Fruit fly (Drosophila melanogaster): ENCODE measurements around the gene Ets21C.

Gene Ets21C

dm6 chr2L:540572-541210 lies 12.0 kb downstream of the Ets21C start (continued):
- peak; percentile 23 for TF ChIP-seq CG6765 (GFP tag; optimal IDR thresholded peaks at IDR 0.05)
- peak in 1 of 2 experiments; percentile 43 for TF ChIP-seq insv (GFP tag; optimal IDR thresholded peaks at IDR 0.05)
- TF ChIP-seq CG11398 (GFP tag; optimal IDR thresholded peaks at IDR 0.05): peak; percentile 36
- no peak for TF ChIP-seq fu2 (GFP tag; optimal IDR thresholded peaks at IDR 0.05)
- no peak for TF ChIP-seq Hr3 (GFP tag; optimal IDR thresholded peaks at IDR 0.05)
- TF ChIP-seq D (optimal IDR thresholded peaks at IDR 0.05): peak; percentile 70
- TF ChIP-seq D (GFP tag; optimal IDR thresholded peaks at IDR 0.05): no peak
- no peak for TF ChIP-seq Ada2b (GFP tag; IDR thresholded peaks at IDR 0.05)
- TF ChIP-seq ttk (GFP tag; IDR thresholded peaks at IDR 0.05): no peak
- TF ChIP-seq CG15011 (GFP tag; optimal IDR thresholded peaks at IDR 0.05): no peak
- no peak for TF ChIP-seq CG3995 (GFP tag; optimal IDR thresholded peaks at IDR 0.05)
- TF ChIP-seq grn (GFP tag; optimal IDR thresholded peaks at IDR 0.05): peak; percentile 52
- TF ChIP-seq CG42726 (GFP tag; IDR thresholded peaks at IDR 0.05; ENCODE audit: partially characterized antibody): peak; percentile 28
- TF ChIP-seq gcm2 (GFP tag; optimal IDR thresholded peaks at IDR 0.05): no peak
- TF ChIP-seq Drgx (GFP tag; IDR thresholded peaks at IDR 0.05): no peak
- no peak for TF ChIP-seq CG1602 (GFP tag; optimal IDR thresholded peaks at IDR 0.05)
- TF ChIP-seq E2f2 (GFP tag; IDR thresholded peaks at IDR 0.05): peak; percentile 74
- peak; percentile 77; the same call in 3 of the 4 replicates for TF ChIP-seq Dll (GFP tag; IDR thresholded peaks at IDR 0.05; ENCODE audit: partially characterized antibody)
- no peak for TF ChIP-seq tin (GFP tag; optimal IDR thresholded peaks at IDR 0.05)
- no peak for TF ChIP-seq CHES-1-like (GFP tag; optimal IDR thresholded peaks at IDR 0.05)
- TF ChIP-seq Bteb2 (GFP tag; optimal IDR thresholded peaks at IDR 0.05): no peak
- TF ChIP-seq Dip3 (GFP tag; optimal IDR thresholded peaks at IDR 0.05): no peak
- TF ChIP-seq knrl (GFP tag; IDR thresholded peaks at IDR 0.05; ENCODE audit: partially characterized antibody): peak; percentile 55; the same call in 2 of the 3 replicates
- TF ChIP-seq CG10431 (GFP tag; optimal IDR thresholded peaks at IDR 0.05): peak; percentile 42
- no peak for TF ChIP-seq CG30403 (GFP tag; optimal IDR thresholded peaks at IDR 0.05)
- TF ChIP-seq ase (GFP tag; IDR thresholded peaks at IDR 0.05): 0 out of 3 replicates have a peak, but pooled peaks have one; percentile 36
- TF ChIP-seq sens (GFP tag): peak; percentile 85
- no peak for TF ChIP-seq lbe (GFP tag; optimal IDR thresholded peaks at IDR 0.05)
- no peak for TF ChIP-seq CG7357 (GFP tag; IDR thresholded peaks at IDR 0.05)
- no peak for TF ChIP-seq pnt (GFP tag; optimal IDR thresholded peaks at IDR 0.05)
- TF ChIP-seq unc-4 (GFP tag; IDR thresholded peaks at IDR 0.05; ENCODE audit: partially characterized antibody): peak; percentile 69
- no peak for TF ChIP-seq Nf-YA (GFP tag; IDR thresholded peaks at IDR 0.05)
- TF ChIP-seq tgo (GFP tag; IDR thresholded peaks at IDR 0.05): no peak
- no peak for TF ChIP-seq CG10274 (GFP tag; optimal IDR thresholded peaks at IDR 0.05)
- no peak for TF ChIP-seq CG6683 (GFP tag; optimal IDR thresholded peaks at IDR 0.05)
- TF ChIP-seq rib (GFP tag; IDR thresholded peaks at IDR 0.05): no peak
- no peak for TF ChIP-seq Lpt (GFP tag; optimal IDR thresholded peaks at IDR 0.05)
- TF ChIP-seq Jarid2 (GFP tag; optimal IDR thresholded peaks at IDR 0.05): no peak
- peak in 1 of 2 experiments; percentile 2 for TF ChIP-seq dpn (GFP tag; optimal IDR thresholded peaks at IDR 0.05)
- no peak for TF ChIP-seq scrt (GFP tag; optimal IDR thresholded peaks at IDR 0.05)
- TF ChIP-seq CG6791 (GFP tag; IDR thresholded peaks at IDR 0.05; ENCODE audit: partially characterized antibody): peak; percentile 71
- peak; percentile 46 for TF ChIP-seq CG12299 (tag; optimal IDR thresholded peaks at IDR 0.05)
- TF ChIP-seq CG6254 (GFP tag; optimal IDR thresholded peaks at IDR 0.05): peak; percentile 1
- TF ChIP-seq Blimp-1 (GFP tag; optimal IDR thresholded peaks at IDR 0.05): no peak
- TF ChIP-seq wek (GFP tag; optimal IDR thresholded peaks at IDR 0.05): peak; percentile 68
- no peak for TF ChIP-seq pita (GFP tag; optimal IDR thresholded peaks at IDR 0.05)
- peak; percentile 80 for TF ChIP-seq gfzf (GFP tag; optimal IDR thresholded peaks at IDR 0.05)
- TF ChIP-seq CG17361 (GFP tag; IDR thresholded peaks at IDR 0.05): peak; percentile 47; the same call in 2 of the 3 replicates
- no peak for TF ChIP-seq Elba2 (GFP tag; optimal IDR thresholded peaks at IDR 0.05)
- no peak for TF ChIP-seq CG31441 (GFP tag; IDR thresholded peaks at IDR 0.05)

All from whole organism, embryonic.